Worm (Caenorhabditis elegans): ENCODE data around the gene med-2.

- TF ChIP-seq scrt-1 (GFP tag; IDR thresholded peaks at IDR 0.05): no peak
- no peak for TF ChIP-seq ceh-36 (tag; optimal IDR thresholded peaks at IDR 0.05)
- no peak for TF ChIP-seq F13C5.2 (tag; optimal IDR thresholded peaks at IDR 0.05)
- no peak for TF ChIP-seq flt-1 (GFP tag; IDR thresholded peaks at IDR 0.05)
- no peak for TF ChIP-seq ceh-13 (GFP tag; optimal IDR thresholded peaks at IDR 0.05)
- no peak for TF ChIP-seq tbx-37 (GFP tag; conservative IDR thresholded peaks at IDR 0.05)
- TF ChIP-seq ama-1 (optimal IDR thresholded peaks at IDR 0.05): no peak
- no peak for TF ChIP-seq ets-7 (tag; optimal IDR thresholded peaks at IDR 0.05)
- TF ChIP-seq hmbx-1 (tag; optimal IDR thresholded peaks at IDR 0.05): no peak
- TF ChIP-seq hmg-4 (GFP tag; optimal IDR thresholded peaks at IDR 0.05): no peak
Observed at ce11 chrIII:6885889-6886288, 1.6 kb downstream of the med-2 start.

All from whole organism, early embryonic.